Fruit fly (Drosophila melanogaster): ENCODE measurements around the gene PolrMT.

DNA sequence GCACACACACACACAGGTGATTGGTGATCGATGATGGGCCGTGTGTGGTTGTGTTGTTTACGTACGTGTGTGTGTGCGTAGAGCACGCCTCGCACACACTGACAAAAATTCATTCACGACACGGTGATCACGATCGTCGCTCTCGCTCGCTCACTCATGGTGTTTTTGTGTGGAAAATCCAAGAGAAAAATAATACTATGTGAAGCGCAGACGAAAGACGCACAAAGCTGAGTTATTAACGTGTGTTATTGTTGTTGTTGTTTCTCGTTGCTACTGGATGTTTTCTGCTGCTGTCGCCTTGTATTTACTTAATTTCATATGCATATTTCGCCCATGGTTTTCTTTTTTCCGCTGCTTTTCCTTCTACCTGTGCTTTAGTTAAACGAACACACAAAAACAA lies 31.1 kb downstream of the PolrMT start:
- TF ChIP-seq Dll (GFP tag; IDR thresholded peaks at IDR 0.05; ENCODE audit: partially characterized antibody) (no peak), ham (GFP tag; IDR thresholded peaks at IDR 0.05) (no peak), amos (GFP tag; IDR thresholded peaks at IDR 0.05; ENCODE audit: partially characterized antibody) (peak; percentile 42; the same call in 1 of the 2 replicates), CG34422 (GFP tag; IDR thresholded peaks at IDR 0.05) (peak; percentile 28; the same call in 1 of the 3 replicates), CG1529 (GFP tag; optimal IDR thresholded peaks at IDR 0.05) (no peak), bigmax (GFP tag; optimal IDR thresholded peaks at IDR 0.05) (no peak), CG11085 (GFP tag; IDR thresholded peaks at IDR 0.05) (no peak), CG30020 (tag; optimal IDR thresholded peaks at IDR 0.05) (no peak), ac (GFP tag; optimal IDR thresholded peaks at IDR 0.05) (no peak), abd-A (tag; optimal IDR thresholded peaks at IDR 0.05) (peak; percentile 6), CG13624 (GFP tag; optimal IDR thresholded peaks at IDR 0.05) (no peak), Aef1 (GFP tag; IDR thresholded peaks at IDR 0.05) (peak; percentile 34; the same call in 1 of the 3 replicates), NC2β (GFP tag; optimal IDR thresholded peaks at IDR 0.05) (no peak)
